Fruit fly (Drosophila melanogaster): ENCODE measurements around the gene CG8852.

DNA sequence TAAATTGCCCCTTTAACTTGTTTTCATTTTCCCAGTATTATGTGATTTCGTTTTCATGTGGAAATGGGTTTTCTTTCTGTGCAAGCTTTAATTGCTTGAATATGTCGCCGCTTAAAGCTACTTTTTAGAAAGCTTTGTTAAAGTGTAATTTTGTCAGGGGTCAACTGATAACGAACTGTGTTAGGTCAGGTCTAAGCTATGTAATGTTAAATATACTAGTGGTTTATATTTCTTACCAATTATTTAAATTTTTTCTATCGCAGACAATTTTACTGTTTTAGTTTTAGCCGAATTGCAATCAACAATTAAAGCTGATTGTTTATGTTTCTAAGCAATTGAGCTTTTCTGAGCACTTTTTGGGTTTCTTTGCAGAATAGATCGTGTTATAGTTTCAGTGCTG is 18.6 kb upstream of the CG8852 start:
- TF ChIP-seq CTCF (optimal IDR thresholded peaks at IDR 0.05): no peak
- no peak for TF ChIP-seq CG8478 (optimal IDR thresholded peaks at IDR 0.05)
